Worm (Caenorhabditis elegans) whole organism, mixed stage, embryonic: ENCODE data around the gene scl-8.

Experiments used
- M03D4.4 ChIP-seq: sonication (generic microtip); optimal IDR thresholded peaks from 2 replicates; lab custom pipeline; 2017; ENCODE audit warnings: mild to moderate bottlenecking, missing genetic modification characterization, missing compliant biosample characterization
- elt-3 ChIP-seq: fragments of 150-350 bp; optimal IDR thresholded peaks from 2 replicates; lab custom pipeline; 2014; ENCODE audit warnings: missing biosample characterization, missing genetic modification characterization
- mab-5 ChIP-seq: fragments of 150-350 bp; optimal IDR thresholded peaks from 2 replicates; lab custom pipeline; 2014; ENCODE audit warnings: missing biosample characterization, missing genetic modification characterization
- unc-39 ChIP-seq: fragments of 150-350 bp; optimal IDR thresholded peaks from 2 replicates; lab custom pipeline; 2014; ENCODE audit warnings: missing biosample characterization, missing genetic modification characterization
- unc-62 ChIP-seq: fragments of 150-350 bp; optimal IDR thresholded peaks from 2 replicates; lab custom pipeline; 2014; ENCODE audit warnings: missing biosample characterization, missing genetic modification reagents, missing genetic modification characterization

DNA sequence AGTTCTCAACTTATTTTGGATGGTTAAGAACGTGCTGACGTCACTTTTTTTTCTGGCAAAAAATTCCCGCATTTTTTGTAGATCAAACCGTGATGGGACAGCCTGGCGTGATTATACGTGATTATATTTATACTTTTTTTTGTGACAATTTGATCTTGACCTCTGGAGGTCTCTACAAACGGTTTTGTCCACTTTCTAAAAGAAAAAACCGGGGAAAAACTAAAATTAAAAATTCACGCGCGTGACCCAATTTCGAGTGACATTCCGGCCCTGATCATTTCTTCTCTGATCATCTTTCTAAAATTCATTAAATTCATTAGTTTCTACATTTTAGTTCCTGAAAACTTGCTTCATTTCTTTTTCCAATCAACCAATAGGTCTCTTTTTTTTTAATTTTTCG lies 33.4 kb downstream of the scl-8 start, which contains the start of gene rde-11:
- TF ChIP-seq M03D4.4 (tag; lab: Kevin White, UChicago) (no peak), elt-3 (tag; lab: Kevin White, UChicago) (no peak), unc-62 (GFP tag; lab: Kevin White, UChicago) (no peak), unc-39 (tag; lab: Kevin White, UChicago) (no peak), mab-5 (no peak)
